Worm (Caenorhabditis elegans): ENCODE measurements around the gene C07G1.6.
A peak's percentile ranks its signal among the peaks of the same experiment; 100 is the strongest.

DNA sequence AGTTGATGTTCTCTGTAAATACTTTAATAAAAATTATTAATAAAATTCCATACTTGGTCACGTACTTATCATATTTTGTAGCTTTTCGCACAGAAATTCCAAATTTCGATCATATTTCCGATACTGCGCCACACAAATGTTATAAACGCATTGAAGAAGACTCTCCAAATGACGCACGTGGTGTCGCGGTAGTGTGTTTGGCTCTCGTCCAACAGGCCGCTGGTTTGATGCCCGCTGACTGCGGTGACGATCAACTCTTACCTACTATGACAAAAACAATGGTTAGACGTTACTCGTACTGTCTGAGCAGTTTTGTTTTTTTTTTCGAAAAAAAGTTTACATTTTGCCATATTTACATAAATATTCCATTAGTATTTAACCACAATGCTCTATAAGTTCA lies 42.7 kb upstream of the C07G1.6 start:
- TF ChIP-seq Y95B8A.8 (GFP tag; IDR thresholded peaks at IDR 0.05) (peak; percentile 42; the same call in 1 of the 2 replicates), hrde-1 (tag; optimal IDR thresholded peaks at IDR 0.05; ENCODE audit: borderline replicate concordance) (peak; percentile 83), attf-3 (GFP tag; conservative IDR thresholded peaks at IDR 0.05) (peak; percentile 47; the same call in 1 of the 2 replicates)
